Fruit fly (Drosophila melanogaster) Kc167 (cell line): ENCODE results near the gene lbl.

Source experiments
- Myc ChIP-seq: fragments of >200 bp; optimal IDR thresholded peaks from 2 replicates; lab custom pipeline; 2017; ENCODE audit warnings: missing external identifiers
- Sin3A ChIP-seq: fragments of >200 bp; optimal IDR thresholded peaks from 2 replicates; lab custom pipeline; 2018; ENCODE audit warnings: missing external identifiers
- h ChIP-seq: fragments of >200 bp; optimal IDR thresholded peaks from 3 replicates; lab custom pipeline; 2018; ENCODE audit warnings: missing external identifiers
- psq ChIP-seq: fragments of >200 bp; optimal IDR thresholded peaks from 2 replicates; lab custom pipeline; 2017; ENCODE audit warnings: missing external identifiers
- ttk ChIP-seq: sonication (Bioruptor generic); optimal IDR thresholded peaks from 2 replicates; lab custom pipeline; 2017; ENCODE audit warnings: missing external identifiers

DNA sequence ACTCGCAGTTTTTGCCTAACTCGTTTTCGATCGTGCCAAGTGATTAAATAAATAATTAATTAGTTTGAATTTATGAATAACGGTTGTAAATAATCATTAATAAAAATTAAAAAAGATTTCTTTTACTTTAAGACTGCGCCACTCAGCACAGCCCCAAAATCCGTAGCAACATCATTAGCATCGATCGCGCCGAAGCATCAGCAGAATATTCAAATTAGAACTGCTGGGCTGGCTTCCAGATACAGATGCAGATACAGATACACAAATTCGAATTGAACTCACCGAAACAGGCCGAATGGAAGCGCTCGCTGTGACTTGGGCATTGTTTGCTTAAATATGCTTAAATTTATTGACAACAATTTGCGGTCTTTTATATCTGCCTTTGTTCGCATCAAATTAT, 6.8 kb upstream of the lbl start:
- no peak for TF ChIP-seq Myc (lab: Kevin White, UChicago)
- TF ChIP-seq h = no peak
- no peak for TF ChIP-seq Sin3A (lab: Kevin White, UChicago)
- no peak for TF ChIP-seq ttk (lab: Kevin White, UChicago)
- TF ChIP-seq psq (lab: Kevin White, UChicago) = no peak
